Fruit fly (Drosophila melanogaster) whole organism, embryonic: ENCODE data around the gene mRpL48.

Experiments used
- Abd-B ChIP-seq: fragments of 200-800 bp; sonication (Bioruptor generic); optimal IDR thresholded peaks from 2 replicates; lab custom pipeline; 2018; ENCODE audit warnings: missing biosample characterization, mild to moderate bottlenecking, missing genetic modification characterization, moderate library complexity
- Adf1 ChIP-seq: fragments of 200-800 bp; sonication (Bioruptor generic); IDR thresholded peaks from 2 replicates; pipeline ENCODE4 v1.3.6; 2022; ENCODE audit warnings: missing biosample characterization, missing genetic modification characterization
- Atf-2 ChIP-seq: fragments of 200-800 bp; sonication (Bioruptor generic); optimal IDR thresholded peaks from 2 replicates; lab custom pipeline; 2016; ENCODE audit warnings: missing biosample characterization, missing genetic modification characterization
- Bteb2 ChIP-seq: fragments of 200-800 bp; sonication (Bioruptor generic); optimal IDR thresholded peaks from 2 replicates; lab custom pipeline; 2016; ENCODE audit warnings: missing biosample characterization, missing genetic modification characterization
- CG1024 ChIP-seq: fragments of 200-800 bp; sonication (Bioruptor generic); IDR thresholded peaks from 2 replicates; pipeline ENCODE4 v1.3.6; 2022; ENCODE audit warnings: missing biosample characterization, missing genetic modification characterization
- CG11456 ChIP-seq: fragments of 200-800 bp; sonication (Bioruptor generic); IDR thresholded peaks from 3 replicates; pipeline ENCODE4 v1.3.6; 2022; ENCODE audit warnings: missing biosample characterization, missing genetic modification characterization
- CG11560 ChIP-seq: fragments of 200-800 bp; sonication (Bioruptor generic); IDR thresholded peaks from 3 replicates; pipeline ENCODE4 v1.3.6; 2022; ENCODE audit warnings: missing biosample characterization, missing genetic modification characterization
- CG12769 ChIP-seq: fragments of 200-800 bp; sonication (Bioruptor generic); optimal IDR thresholded peaks from 2 replicates; lab custom pipeline; 2019; ENCODE audit warnings: missing biosample characterization, mild to moderate bottlenecking, missing genetic modification characterization, moderate library complexity
- CG13287 ChIP-seq: fragments of 200-800 bp; sonication (Bioruptor generic); IDR thresholded peaks from 2 replicates; pipeline ENCODE4 v1.3.6; 2022; ENCODE audit warnings: missing biosample characterization, missing genetic modification characterization; ENCODE audit not compliant: partially characterized antibody
- CG15601 ChIP-seq: fragments of 200-800 bp; sonication (Bioruptor generic); optimal IDR thresholded peaks from 3 replicates; lab custom pipeline; 2019; ENCODE audit warnings: missing biosample characterization, mild to moderate bottlenecking, missing genetic modification characterization, moderate library complexity
- CG17328 ChIP-seq: fragments of 200-800 bp; sonication (Bioruptor generic); IDR thresholded peaks from 2 replicates; pipeline ENCODE4 v1.3.6; 2022; ENCODE audit warnings: missing biosample characterization, missing genetic modification characterization
- CG17912 ChIP-seq: fragments of 200-800 bp; sonication (Bioruptor generic); optimal IDR thresholded peaks from 2 replicates; lab custom pipeline; 2018; ENCODE audit warnings: missing biosample characterization, mild to moderate bottlenecking, missing genetic modification characterization
- CG18011 ChIP-seq: fragments of 200-800 bp; sonication (Bioruptor generic); optimal IDR thresholded peaks from 2 replicates; lab custom pipeline; 2017; ENCODE audit warnings: missing biosample characterization, missing genetic modification characterization, mild to moderate bottlenecking, moderate library complexity, missing genotype
- CG18476 ChIP-seq: fragments of 200-800 bp; sonication (Bioruptor generic); optimal IDR thresholded peaks from 2 replicates; lab custom pipeline; 2016; ENCODE audit warnings: missing biosample characterization, mild to moderate bottlenecking, missing genetic modification characterization
- CG18599 ChIP-seq: fragments of 200-800 bp; sonication (Bioruptor generic); optimal IDR thresholded peaks from 3 replicates; lab custom pipeline; 2017; ENCODE audit warnings: missing biosample characterization, missing genetic modification characterization, mild to moderate bottlenecking, moderate library complexity, missing genetic modification reagents
- CG2120 ChIP-seq: fragments of 200-800 bp; sonication (Bioruptor generic); optimal IDR thresholded peaks from 3 replicates; lab custom pipeline; 2016; ENCODE audit warnings: missing biosample characterization, missing genetic modification characterization
- CG32532 ChIP-seq: fragments of 200-800 bp; sonication (Bioruptor generic); IDR thresholded peaks from 2 replicates; pipeline ENCODE4 v1.3.6; 2022; ENCODE audit warnings: missing biosample characterization, missing genetic modification characterization
- CG3407 ChIP-seq: fragments of 200-800 bp; sonication (Bioruptor generic); optimal IDR thresholded peaks from 2 replicates; lab custom pipeline; 2018; ENCODE audit warnings: missing biosample characterization, mild to moderate bottlenecking, missing genetic modification characterization
- CG6272 ChIP-seq: fragments of 200-800 bp; sonication (Bioruptor generic); IDR thresholded peaks from 2 replicates; pipeline ENCODE4 v1.3.6; 2022; ENCODE audit warnings: missing biosample characterization, missing genetic modification characterization
- CG6689 ChIP-seq: fragments of 200-800 bp; sonication (Bioruptor generic); IDR thresholded peaks from 2 replicates; pipeline ENCODE4 v1.3.6; 2022; ENCODE audit warnings: missing biosample characterization, missing genetic modification characterization
- CG7928 ChIP-seq: fragments of 200-800 bp; sonication (Bioruptor generic); optimal IDR thresholded peaks from 2 replicates; lab custom pipeline; 2017; ENCODE audit warnings: missing biosample characterization, mild to moderate bottlenecking, missing genetic modification characterization
- CG8290 ChIP-seq, 3 experiments: fragments of 200-800 bp; sonication (Bioruptor generic); optimal IDR thresholded peaks; 2 replicates each; lab custom pipeline; 2016 to 2019; ENCODE audit warnings: missing biosample characterization in 3 of 3, missing genetic modification characterization in 3 of 3, mild to moderate bottlenecking in 2 of 3, moderate library complexity in 1 of 3
- ERR ChIP-seq: fragments of 200-800 bp; sonication (Bioruptor generic); optimal IDR thresholded peaks from 2 replicates; lab custom pipeline; 2016; ENCODE audit warnings: missing biosample characterization, missing genetic modification characterization
- GATAe ChIP-seq: fragments of 200-800 bp; sonication (Bioruptor generic); conservative IDR thresholded peaks from 2 replicates; pipeline ENCODE4 v1.3.6; 2022; ENCODE audit warnings: missing biosample characterization, missing genetic modification characterization
- Hmr ChIP-seq: fragments of 200-800 bp; sonication (Bioruptor generic); optimal IDR thresholded peaks from 3 replicates; lab custom pipeline; 2017; ENCODE audit warnings: mild to moderate bottlenecking, missing biosample characterization, missing genetic modification reagents, missing genetic modification characterization
- MESR4 ChIP-seq: fragments of 200-800 bp; sonication (Bioruptor generic); optimal IDR thresholded peaks from 2 replicates; lab custom pipeline; 2018; ENCODE audit warnings: missing biosample characterization, mild to moderate bottlenecking, missing genetic modification characterization, moderate library complexity
- Myb ChIP-seq: fragments of 200-800 bp; sonication (Bioruptor generic); optimal IDR thresholded peaks from 2 replicates; lab custom pipeline; 2016; ENCODE audit warnings: missing biosample characterization, missing genetic modification characterization
- Xbp1 ChIP-seq: fragments of 200-800 bp; sonication (Bioruptor generic); optimal IDR thresholded peaks from 3 replicates; lab custom pipeline; 2016; ENCODE audit warnings: missing biosample characterization, mild to moderate bottlenecking, missing genetic modification characterization
- bab2 ChIP-seq: fragments of 200-800 bp; sonication (Bioruptor generic); optimal IDR thresholded peaks from 2 replicates; lab custom pipeline; 2016; ENCODE audit warnings: missing biosample characterization, missing genetic modification characterization
- bigmax ChIP-seq: fragments of 200-800 bp; sonication (Bioruptor generic); optimal IDR thresholded peaks from 2 replicates; lab custom pipeline; 2018; ENCODE audit warnings: missing biosample characterization, mild to moderate bottlenecking, missing genetic modification characterization
- chn ChIP-seq: fragments of 200-800 bp; sonication (Bioruptor generic); optimal IDR thresholded peaks from 2 replicates; lab custom pipeline; 2016; ENCODE audit warnings: missing biosample characterization, missing genetic modification characterization
- crp ChIP-seq, 2 experiments: fragments of 200-800 bp; sonication (Bioruptor generic); optimal IDR thresholded peaks; 2 replicates in 1 of 2; 3 replicates in 1 of 2; lab custom pipeline; 2017; ENCODE audit warnings: missing biosample characterization in 2 of 2, missing genetic modification characterization in 2 of 2, mild to moderate bottlenecking in 1 of 2, moderate library complexity in 1 of 2
- ems ChIP-seq: fragments of 200-800 bp; sonication (Bioruptor generic); optimal IDR thresholded peaks from 3 replicates; lab custom pipeline; 2016; ENCODE audit warnings: missing biosample characterization, missing genetic modification characterization
- esg ChIP-seq: fragments of 200-800 bp; sonication (Bioruptor generic); conservative IDR thresholded peaks from 2 replicates; pipeline ENCODE4 v1.3.6; 2022; ENCODE audit warnings: missing biosample characterization, missing genetic modification characterization
- eyg ChIP-seq: fragments of 200-800 bp; sonication (Bioruptor generic); optimal IDR thresholded peaks from 3 replicates; lab custom pipeline; 2016; ENCODE audit warnings: missing biosample characterization, missing genetic modification characterization
- fru ChIP-seq: fragments of >200 bp; optimal IDR thresholded peaks from 2 replicates; lab custom pipeline; 2017
- gsb ChIP-seq: fragments of 200-800 bp; sonication (Bioruptor generic); IDR thresholded peaks from 2 replicates; pipeline ENCODE4 v1.3.6; 2022; ENCODE audit warnings: missing biosample characterization, missing genetic modification characterization
- ham ChIP-seq: fragments of 200-800 bp; sonication (Bioruptor generic); IDR thresholded peaks from 2 replicates; pipeline ENCODE4 v1.3.6; 2022; ENCODE audit warnings: missing biosample characterization, missing genetic modification characterization
- her ChIP-seq: fragments of 200-800 bp; sonication (Bioruptor generic); optimal IDR thresholded peaks from 2 replicates; lab custom pipeline; 2016; ENCODE audit warnings: missing biosample characterization, missing genetic modification characterization
- kay ChIP-seq: fragments of 200-800 bp; sonication (Bioruptor generic); optimal IDR thresholded peaks from 2 replicates; lab custom pipeline; 2016; ENCODE audit warnings: missing biosample characterization, missing genetic modification characterization
- pan ChIP-seq, 4 experiments: fragments of >200 bp in 3 of 4; fragments of 200-800 bp in 1 of 4; sonication (Bioruptor generic) in 1 of 4; optimal IDR thresholded peaks in 3 of 4; IDR thresholded peaks in 1 of 4; 2 replicates each; pipeline versions ENCODE4 v1.3.6 to Lab custom; 2017 to 2022; ENCODE audit warnings: missing biosample characterization in 2 of 4, missing genetic modification characterization in 2 of 4, mixed read lengths in 1 of 4
- pros ChIP-seq: fragments of 200-800 bp; sonication (Bioruptor generic); optimal IDR thresholded peaks from 3 replicates; lab custom pipeline; 2019; ENCODE audit warnings: missing biosample characterization, mild to moderate bottlenecking, missing genetic modification characterization, moderate library complexity
- sens ChIP-seq: fragments of 200-800 bp; sonication (Bioruptor generic); peaks from one replicate; lab custom pipeline; 2016; ENCODE audit warnings: missing biosample characterization, missing genetic modification characterization
- seq ChIP-seq: fragments of 200-800 bp; sonication (Bioruptor generic); IDR thresholded peaks from 2 replicates; pipeline ENCODE4 v1.3.6; 2022; ENCODE audit warnings: missing biosample characterization, missing genetic modification characterization
- shn ChIP-seq: fragments of 200-800 bp; sonication (Bioruptor generic); optimal IDR thresholded peaks from 3 replicates; lab custom pipeline; 2016; ENCODE audit warnings: missing biosample characterization, missing genetic modification characterization
- slbo ChIP-seq: fragments of 200-800 bp; sonication (Bioruptor generic); IDR thresholded peaks from 2 replicates; pipeline ENCODE4 v1.3.6; 2022; ENCODE audit warnings: missing biosample characterization, missing genetic modification characterization
- sob ChIP-seq: fragments of 200-800 bp; sonication (Bioruptor generic); IDR thresholded peaks from 2 replicates; pipeline ENCODE4 v1.3.6; 2022; ENCODE audit warnings: missing biosample characterization, missing genetic modification characterization
- tin ChIP-seq: fragments of 200-800 bp; sonication (Bioruptor generic); optimal IDR thresholded peaks from 3 replicates; lab custom pipeline; 2016; ENCODE audit warnings: missing biosample characterization, missing genetic modification characterization
- z ChIP-seq: fragments of 200-800 bp; sonication (Bioruptor generic); IDR thresholded peaks from 3 replicates; pipeline ENCODE4 v1.3.6; 2022; ENCODE audit warnings: missing biosample characterization, missing genetic modification characterization

Gene mRpL48

DNA sequence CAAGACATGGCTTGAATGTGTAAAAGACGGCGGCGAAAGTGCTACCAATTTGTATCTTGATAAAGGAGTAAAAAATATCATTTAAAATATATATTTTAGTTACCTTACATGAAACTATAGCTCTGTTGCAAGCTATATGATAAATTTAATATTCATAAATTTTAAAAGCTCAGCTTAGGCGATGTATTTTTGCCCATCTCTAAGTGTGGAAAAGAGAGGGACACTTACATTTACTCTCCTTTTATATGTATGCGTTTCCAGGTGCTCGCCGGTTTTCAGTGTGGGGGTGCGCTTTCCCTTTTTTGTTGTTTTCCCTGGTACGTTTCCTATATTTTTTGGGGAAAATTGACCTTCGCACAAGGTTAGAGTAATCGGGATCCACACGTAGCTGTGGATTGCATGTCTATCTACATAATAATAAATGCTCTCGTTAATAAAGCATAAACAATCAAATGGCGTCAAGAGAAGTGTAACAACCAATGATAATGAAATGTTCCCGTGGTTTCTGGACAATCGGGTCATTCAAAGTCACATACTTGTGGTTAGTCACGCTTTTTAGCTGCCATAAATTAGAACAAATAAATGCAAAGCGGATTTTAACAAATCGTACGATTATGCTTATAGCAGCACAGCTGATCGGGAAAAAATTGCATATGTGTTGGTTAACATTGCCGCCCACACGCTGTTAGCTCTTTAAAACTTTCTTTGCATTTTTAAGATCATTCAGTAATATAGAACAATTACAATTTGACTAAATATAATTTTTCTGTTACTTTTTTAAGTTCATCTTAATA, 17.8 kb downstream of the mRpL48 start (continued):
- TF ChIP-seq pros (GFP tag; lab: Kevin White, UChicago) = peak; percentile 91
- peak; percentile 97 for TF ChIP-seq Xbp1 (GFP tag; lab: Kevin White, UChicago)
- TF ChIP-seq bab2 = peak; percentile 89
- peak; percentile 90 for TF ChIP-seq CG17912
- TF ChIP-seq Adf1 = peak; percentile 87
- TF ChIP-seq CG1024 (GFP tag; lab: Robert Waterston, UW) = peak; percentile 72
- peak; percentile 96 for TF ChIP-seq gsb (GFP tag; lab: Robert Waterston, UW)
- peak; percentile 98 for TF ChIP-seq CG13287 (GFP tag; lab: Robert Waterston, UW)
- peak; percentile 82 for TF ChIP-seq CG12769
- peak; percentile 97 for TF ChIP-seq CG6689
- TF ChIP-seq chn = peak; percentile 82
- peak; percentile 98 for TF ChIP-seq ERR (GFP tag; lab: Kevin White, UChicago)
- TF ChIP-seq seq (GFP tag; lab: Robert Waterston, UW) = peak; percentile 97
- TF ChIP-seq CG18476 (GFP tag; lab: Kevin White, UChicago) = peak; percentile 94
- peak; percentile 56 for TF ChIP-seq eyg
- peak; percentile 57 for TF ChIP-seq shn
- TF ChIP-seq sens (GFP tag; lab: Kevin White, UChicago) = peak; percentile 97
- TF ChIP-seq CG18011 (GFP tag; lab: Kevin White, UChicago) = peak; percentile 91
- peak; percentile 92 for TF ChIP-seq ems (GFP tag; lab: Kevin White, UChicago)
- peak; percentile 98 for TF ChIP-seq CG15601 (tag; lab: Kevin White, UChicago)
- peak; percentile 54 for TF ChIP-seq Myb (GFP tag; lab: Kevin White, UChicago)
- peak; percentile 97 for TF ChIP-seq CG32532 (GFP tag; lab: Robert Waterston, UW)
- peak; percentile 54 for TF ChIP-seq Atf-2 (GFP tag; lab: Kevin White, UChicago)
- peak; percentile 99 for TF ChIP-seq CG18599 (GFP tag; lab: Kevin White, UChicago)
- peak; percentile 46 for TF ChIP-seq her (GFP tag; lab: Kevin White, UChicago)
- TF ChIP-seq CG11560 (tag; lab: Robert Waterston, UW) = peak; percentile 91
- TF ChIP-seq fru (lab: Kevin White, UChicago) = no peak
- TF ChIP-seq GATAe (GFP tag; lab: Robert Waterston, UW) = peak; percentile 89
- TF ChIP-seq tin (GFP tag; lab: Kevin White, UChicago) = peak; percentile 97
- no peak for TF ChIP-seq pan (optimal IDR thresholded peaks at IDR 0.05; lab: Kevin White, UChicago)
- peak in 1 of 2 experiments; percentile 95 for TF ChIP-seq pan (GFP tag; optimal IDR thresholded peaks at IDR 0.05 in 1 of 2, IDR thresholded peaks at IDR 0.05 in 1 of 2)
- TF ChIP-seq Bteb2 = peak; percentile 92
- TF ChIP-seq CG11456 = peak; percentile 97
- TF ChIP-seq slbo (GFP tag; lab: Robert Waterston, UW) = peak; percentile 98
- TF ChIP-seq CG3407 (GFP tag; lab: Kevin White, UChicago) = peak; percentile 96
- TF ChIP-seq ham = peak; percentile 87
- TF ChIP-seq kay = peak; percentile 92
- TF ChIP-seq Hmr = peak; percentile 99
- TF ChIP-seq z (GFP tag; lab: Robert Waterston, UW) = 0 out of 3 replicates have a peak, but pooled peaks have one; percentile 42
- TF ChIP-seq MESR4 (GFP tag; lab: Kevin White, UChicago) = peak; percentile 17
- TF ChIP-seq bigmax (GFP tag; lab: Kevin White, UChicago) = no peak
- TF ChIP-seq CG8290 (GFP tag; optimal IDR thresholded peaks at IDR 0.05; lab: Kevin White, UChicago) = peak; percentile 57
- peak; percentile 77 to 95 for TF ChIP-seq CG8290 (tag; optimal IDR thresholded peaks at IDR 0.05; lab: Kevin White, UChicago)
- peak; percentile 93 for TF ChIP-seq CG17328 (GFP tag; lab: Robert Waterston, UW)
- peak; percentile 98 for TF ChIP-seq sob (GFP tag; lab: Robert Waterston, UW)
- TF ChIP-seq Abd-B (GFP tag; lab: Kevin White, UChicago) = peak; percentile 98
- TF ChIP-seq esg = peak; percentile 96
- peak; percentile 96 for TF ChIP-seq CG6272 (GFP tag; lab: Robert Waterston, UW)
- no peak for TF ChIP-seq crp (GFP tag; optimal IDR thresholded peaks at IDR 0.05; lab: Kevin White, UChicago)
- TF ChIP-seq CG7928 (GFP tag; lab: Kevin White, UChicago) = peak; percentile 78
- peak; percentile 98 for TF ChIP-seq CG2120
